Worm (Caenorhabditis elegans): ENCODE results near the gene moc-6.

- TF ChIP-seq snpc-4 (tag; optimal IDR thresholded peaks at IDR 0.05) (no peak), unc-39 (tag; optimal IDR thresholded peaks at IDR 0.05) (no peak), nhr-12 (tag; optimal IDR thresholded peaks at IDR 0.05) (no peak), sptf-1 (tag; optimal IDR thresholded peaks at IDR 0.05) (no peak), nhr-237 (tag; optimal IDR thresholded peaks at IDR 0.05) (no peak), mab-5 (tag; optimal IDR thresholded peaks at IDR 0.05) (no peak), nhr-28 (tag; optimal IDR thresholded peaks at IDR 0.05) (no peak)
These were observed 37.1 kb upstream of the moc-6 start, which contains the start of gene oxy-4 for ce11 chrIII:5158674-5159073.

Data from whole organism, mixed stage, embryonic.